Fruit fly (Drosophila melanogaster) whole organism, embryonic: Measurements from ENCODE around the gene dlg1.

Experiments used
- BEAF-32 ChIP-seq: fragments of 200-800 bp; sonication (Bioruptor generic); optimal IDR thresholded peaks from 3 replicates; lab custom pipeline; 2017; ENCODE audit warnings: missing biosample characterization, missing genetic modification characterization, mild to moderate bottlenecking, moderate library complexity, missing genetic modification reagents
- CG10267 ChIP-seq: fragments of 200-800 bp; sonication (Bioruptor generic); optimal IDR thresholded peaks from 2 replicates; lab custom pipeline; 2018; ENCODE audit warnings: missing biosample characterization, mild to moderate bottlenecking, missing genetic modification characterization, moderate library complexity
- CG12104 ChIP-seq: fragments of 200-800 bp; sonication (Bioruptor generic); optimal IDR thresholded peaks from 3 replicates; lab custom pipeline; 2016; ENCODE audit warnings: missing biosample characterization, missing genetic modification characterization
- CG14710 ChIP-seq: fragments of 200-800 bp; sonication (Bioruptor generic); optimal IDR thresholded peaks from 3 replicates; lab custom pipeline; 2019; ENCODE audit warnings: missing biosample characterization, mild to moderate bottlenecking, missing genetic modification characterization, moderate library complexity
- CG1832 ChIP-seq: fragments of 200-800 bp; sonication (Bioruptor generic); optimal IDR thresholded peaks from 2 replicates; lab custom pipeline; 2017; ENCODE audit warnings: missing biosample characterization, mild to moderate bottlenecking, missing genetic modification characterization, inconsistent platforms
- CG30020 ChIP-seq: fragments of 200-800 bp; optimal IDR thresholded peaks from 2 replicates; lab custom pipeline; 2019; ENCODE audit warnings: missing biosample characterization, mild to moderate bottlenecking, missing genetic modification characterization, moderate library complexity
- CG32532 ChIP-seq: fragments of 200-800 bp; sonication (Bioruptor generic); IDR thresholded peaks from 2 replicates; pipeline ENCODE4 v1.3.6; 2022; ENCODE audit warnings: missing biosample characterization, missing genetic modification characterization
- CG34422 ChIP-seq: fragments of 200-800 bp; sonication (Bioruptor generic); IDR thresholded peaks from 3 replicates; pipeline ENCODE4 v1.3.6; 2022; ENCODE audit warnings: missing biosample characterization, missing genetic modification characterization
- CG3847 ChIP-seq: fragments of 200-800 bp; sonication (Bioruptor generic); IDR thresholded peaks from 2 replicates; pipeline ENCODE4 v1.3.6; 2022; ENCODE audit warnings: missing biosample characterization, missing genetic modification characterization
- CG4282 ChIP-seq: fragments of 200-800 bp; sonication (Bioruptor generic); optimal IDR thresholded peaks from 2 replicates; lab custom pipeline; 2016; ENCODE audit warnings: missing biosample characterization, missing genetic modification characterization
- CG4617 ChIP-seq: fragments of 200-800 bp; sonication (Bioruptor generic); optimal IDR thresholded peaks from 3 replicates; lab custom pipeline; 2016; ENCODE audit warnings: missing biosample characterization, missing genetic modification characterization, borderline replicate concordance
- CG5180 ChIP-seq: fragments of 200-800 bp; sonication (Bioruptor generic); optimal IDR thresholded peaks from 3 replicates; lab custom pipeline; 2017; ENCODE audit warnings: missing biosample characterization, missing genetic modification characterization, mild to moderate bottlenecking, moderate library complexity, missing genetic modification reagents
- CG6175 ChIP-seq: fragments of 200-800 bp; sonication (Bioruptor generic); IDR thresholded peaks from 3 replicates; pipeline ENCODE4 v1.3.6; 2022; ENCODE audit warnings: missing biosample characterization, missing genetic modification characterization
- CG8290 ChIP-seq, 3 experiments: fragments of 200-800 bp; sonication (Bioruptor generic); optimal IDR thresholded peaks; 2 replicates each; lab custom pipeline; 2016 to 2019; ENCODE audit warnings: missing biosample characterization in 3 of 3, missing genetic modification characterization in 3 of 3, mild to moderate bottlenecking in 2 of 3, moderate library complexity in 1 of 3
- CG9797 ChIP-seq: fragments of 200-800 bp; sonication (Bioruptor generic); optimal IDR thresholded peaks from 3 replicates; lab custom pipeline; 2018; ENCODE audit warnings: missing biosample characterization, mild to moderate bottlenecking, missing genetic modification characterization
- Dfd ChIP-seq, 2 experiments: fragments of >200 bp; optimal IDR thresholded peaks; 2 replicates each; lab custom pipeline; 2017; ENCODE audit warnings: missing biosample characterization in 2 of 2, missing genetic modification characterization in 2 of 2
- Dll ChIP-seq: fragments of 200-800 bp; sonication (Bioruptor generic); IDR thresholded peaks from 4 replicates; pipeline ENCODE4 v1.3.6; 2022; ENCODE audit warnings: missing biosample characterization, missing genetic modification characterization; ENCODE audit not compliant: partially characterized antibody
- Dp ChIP-seq: fragments of 200-800 bp; sonication (Bioruptor generic); optimal IDR thresholded peaks from 2 replicates; lab custom pipeline; 2018; ENCODE audit warnings: missing biosample characterization, mild to moderate bottlenecking, missing genetic modification characterization, moderate library complexity
- HHEX ChIP-seq: fragments of 200-800 bp; sonication (Bioruptor generic); optimal IDR thresholded peaks from 3 replicates; lab custom pipeline; 2017; ENCODE audit warnings: missing biosample characterization, mild to moderate bottlenecking, missing genetic modification characterization, missing genetic modification reagents
- HLH3B ChIP-seq: fragments of 200-800 bp; sonication (Bioruptor generic); IDR thresholded peaks from 2 replicates; pipeline ENCODE4 v1.3.6; 2022; ENCODE audit warnings: missing biosample characterization, missing genetic modification characterization
- Med ChIP-seq: fragments of 200-800 bp; sonication (Bioruptor generic); peaks from one replicate; lab custom pipeline; 2016; ENCODE audit warnings: missing biosample characterization, missing genetic modification characterization, mild to moderate bottlenecking, inconsistent platforms, moderate library complexity
- Mes4 ChIP-seq: fragments of 200-800 bp; sonication (Bioruptor generic); optimal IDR thresholded peaks from 2 replicates; lab custom pipeline; 2016; ENCODE audit warnings: missing biosample characterization, missing genetic modification characterization
- Myb ChIP-seq: fragments of 200-800 bp; sonication (Bioruptor generic); optimal IDR thresholded peaks from 2 replicates; lab custom pipeline; 2016; ENCODE audit warnings: missing biosample characterization, missing genetic modification characterization
- Sin3A ChIP-seq: fragments of >200 bp; optimal IDR thresholded peaks from 2 replicates; lab custom pipeline; 2018
- Sry-δ ChIP-seq: fragments of 200-800 bp; sonication (Bioruptor generic); optimal IDR thresholded peaks from 2 replicates; lab custom pipeline; 2016; ENCODE audit warnings: missing biosample characterization, missing genetic modification characterization
- YL-1 ChIP-seq: fragments of 200-800 bp; sonication (Bioruptor generic); optimal IDR thresholded peaks from 3 replicates; lab custom pipeline; 2017; ENCODE audit warnings: missing biosample characterization, mild to moderate bottlenecking, missing genetic modification characterization
- al ChIP-seq: fragments of 200-800 bp; sonication (Bioruptor generic); IDR thresholded peaks from 2 replicates; pipeline ENCODE4 v1.3.6; 2022; ENCODE audit warnings: missing biosample characterization, missing genetic modification characterization
- amos ChIP-seq: fragments of 200-800 bp; sonication (Bioruptor generic); IDR thresholded peaks from 2 replicates; pipeline ENCODE4 v1.3.6; 2022; ENCODE audit warnings: missing biosample characterization, missing genetic modification characterization; ENCODE audit not compliant: partially characterized antibody
- cato ChIP-seq: fragments of 200-800 bp; sonication (Bioruptor generic); optimal IDR thresholded peaks from 2 replicates; lab custom pipeline; 2016; ENCODE audit warnings: missing biosample characterization, missing genetic modification characterization, borderline replicate concordance
- ci ChIP-seq: fragments of 200-800 bp; sonication (Bioruptor generic); IDR thresholded peaks from 3 replicates; pipeline ENCODE4 v1.3.6; 2022; ENCODE audit warnings: missing biosample characterization, missing genetic modification characterization
- gfzf ChIP-seq: fragments of 200-800 bp; sonication (Bioruptor generic); optimal IDR thresholded peaks from 2 replicates; lab custom pipeline; 2016; ENCODE audit warnings: missing biosample characterization, mild to moderate bottlenecking, missing genetic modification characterization, moderate library complexity
- hbn ChIP-seq: fragments of 200-800 bp; sonication (Bioruptor generic); IDR thresholded peaks from 2 replicates; pipeline ENCODE4 v1.3.6; 2022; ENCODE audit warnings: missing biosample characterization, missing genetic modification characterization; ENCODE audit not compliant: partially characterized antibody
- kah ChIP-seq: fragments of 200-800 bp; sonication (Bioruptor generic); optimal IDR thresholded peaks from 2 replicates; lab custom pipeline; 2018; ENCODE audit warnings: missing biosample characterization, mild to moderate bottlenecking, missing genetic modification characterization
- lbe ChIP-seq: fragments of 200-800 bp; sonication (Bioruptor generic); optimal IDR thresholded peaks from 2 replicates; lab custom pipeline; 2016; ENCODE audit warnings: missing biosample characterization, mild to moderate bottlenecking, missing genetic modification characterization
- mld ChIP-seq: fragments of 200-800 bp; sonication (Bioruptor generic); IDR thresholded peaks from 3 replicates; pipeline ENCODE4 v1.3.6; 2022; ENCODE audit warnings: missing biosample characterization, missing genetic modification characterization; ENCODE audit not compliant: partially characterized antibody
- nerfin-1 ChIP-seq: fragments of 200-800 bp; sonication (Bioruptor generic); optimal IDR thresholded peaks from 3 replicates; lab custom pipeline; 2019; ENCODE audit warnings: missing biosample characterization, mild to moderate bottlenecking, missing genetic modification characterization, moderate library complexity
- nom ChIP-seq: fragments of 200-800 bp; sonication (Bioruptor generic); optimal IDR thresholded peaks from 2 replicates; lab custom pipeline; 2017; ENCODE audit warnings: missing biosample characterization, missing genetic modification characterization, mild to moderate bottlenecking, moderate library complexity, missing genetic modification reagents
- oc ChIP-seq: fragments of 200-800 bp; sonication (Bioruptor generic); optimal IDR thresholded peaks from 2 replicates; lab custom pipeline; 2018; ENCODE audit warnings: missing biosample characterization, mild to moderate bottlenecking, missing genetic modification characterization, moderate library complexity
- run ChIP-seq: fragments of 200-800 bp; sonication (Bioruptor generic); optimal IDR thresholded peaks from 3 replicates; lab custom pipeline; 2018; ENCODE audit warnings: missing biosample characterization, mild to moderate bottlenecking, missing genetic modification characterization
- sens ChIP-seq: fragments of 200-800 bp; sonication (Bioruptor generic); peaks from one replicate; lab custom pipeline; 2016; ENCODE audit warnings: missing biosample characterization, missing genetic modification characterization
- sima ChIP-seq: fragments of 200-800 bp; sonication (Bioruptor generic); optimal IDR thresholded peaks from 2 replicates; lab custom pipeline; 2016; ENCODE audit warnings: missing biosample characterization, missing genetic modification characterization
- sqz ChIP-seq: fragments of 200-800 bp; sonication (Bioruptor generic); optimal IDR thresholded peaks from 3 replicates; lab custom pipeline; 2018; ENCODE audit warnings: missing biosample characterization, mild to moderate bottlenecking, missing genetic modification characterization
- tgo ChIP-seq: fragments of 200-800 bp; sonication (Bioruptor generic); IDR thresholded peaks from 3 replicates; pipeline ENCODE4 v1.3.6; 2022; ENCODE audit warnings: missing biosample characterization, missing genetic modification characterization
- trem ChIP-seq: fragments of 200-800 bp; optimal IDR thresholded peaks from 3 replicates; lab custom pipeline; 2019; ENCODE audit warnings: missing biosample characterization, mild to moderate bottlenecking, missing genetic modification characterization, moderate library complexity
- unc-4 ChIP-seq: fragments of 200-800 bp; sonication (Bioruptor generic); IDR thresholded peaks from 2 replicates; pipeline ENCODE4 v1.3.6; 2022; ENCODE audit warnings: missing biosample characterization, missing genetic modification characterization; ENCODE audit not compliant: partially characterized antibody
- zen2 ChIP-seq: fragments of 200-800 bp; sonication (Bioruptor generic); IDR thresholded peaks from 3 replicates; pipeline ENCODE4 v1.3.6; 2022; ENCODE audit warnings: missing biosample characterization, missing genetic modification characterization; ENCODE audit not compliant: partially characterized antibody

The dlg1 gene

dm6 chrX:11355708-11356174 is 13.7 kb upstream of the dlg1 start, which contains the start of gene dsh (continued):
- TF ChIP-seq sima (GFP tag; lab: Kevin White, UChicago) (no peak), Dp (GFP tag; lab: Kevin White, UChicago) (peak; percentile 60), CG10267 (tag; lab: Kevin White, UChicago) (peak; percentile 53), Mes4 (GFP tag; lab: Kevin White, UChicago) (no peak), Myb (peak; percentile 65), al (GFP tag; lab: Robert Waterston, UW) (no peak), CG32532 (GFP tag; lab: Robert Waterston, UW) (peak; percentile 37; the same call in 1 of the 2 replicates), CG8290 (GFP tag; optimal IDR thresholded peaks at IDR 0.05; lab: Kevin White, UChicago) (peak; percentile 12), CG8290 (tag; optimal IDR thresholded peaks at IDR 0.05; lab: Kevin White, UChicago) (no peak), YL-1 (GFP tag; lab: Kevin White, UChicago) (peak; percentile 32), tgo (GFP tag; lab: Robert Waterston, UW) (no peak), CG1832 (GFP tag; lab: Kevin White, UChicago) (peak; percentile 73), mld (GFP tag; lab: Robert Waterston, UW) (no peak), ci (0 out of 3 replicates have a peak, but pooled peaks have one; percentile 17), BEAF-32 (GFP tag; lab: Kevin White, UChicago) (peak; percentile 74), nerfin-1 (tag; lab: Kevin White, UChicago) (peak; percentile 3), CG34422 (GFP tag; lab: Robert Waterston, UW) (0 out of 3 replicates have a peak, but pooled peaks have one; percentile 48), amos (GFP tag; lab: Robert Waterston, UW) (peak; percentile 29; the same call in 1 of the 2 replicates), CG3847 (peak; percentile 58), Sin3A (lab: Kevin White, UChicago) (peak; percentile 48), unc-4 (GFP tag; lab: Robert Waterston, UW) (peak; percentile 60), nom (peak; percentile 41), CG4617 (peak; percentile 87), sqz (GFP tag; lab: Kevin White, UChicago) (peak; percentile 82), CG5180 (GFP tag; lab: Kevin White, UChicago) (no peak), CG12104 (GFP tag; lab: Kevin White, UChicago) (no peak), CG30020 (tag; lab: Kevin White, UChicago) (peak; percentile 38), CG9797 (GFP tag; lab: Kevin White, UChicago) (peak; percentile 72), CG14710 (tag; lab: Kevin White, UChicago) (peak; percentile 57), trem (tag; lab: Kevin White, UChicago) (peak; percentile 56), Sry-δ (peak; percentile 57), sens (GFP tag; lab: Kevin White, UChicago) (peak; percentile 86), hbn (peak; percentile 45)

- no peak for TF ChIP-seq gfzf (GFP tag; lab: Kevin White, UChicago)
- no peak for TF ChIP-seq oc (tag; lab: Kevin White, UChicago)
- TF ChIP-seq Dfd (GFP tag; optimal IDR thresholded peaks at IDR 0.05; lab: Kevin White, UChicago), result peak in 1 of 2 experiments; percentile 56
- no peak for TF ChIP-seq CG6175 (GFP tag; lab: Robert Waterston, UW)
- TF ChIP-seq Med (GFP tag; lab: Kevin White, UChicago), result peak; percentile 8
- TF ChIP-seq zen2, result no peak
- TF ChIP-seq Dll, result no peak
- TF ChIP-seq HHEX, result no peak
- TF ChIP-seq cato (GFP tag; lab: Kevin White, UChicago), result no peak
- no peak for TF ChIP-seq run
- no peak for TF ChIP-seq CG4282 (GFP tag; lab: Kevin White, UChicago)
- TF ChIP-seq HLH3B, result no peak
- TF ChIP-seq kah, result no peak
- TF ChIP-seq lbe, result no peak
These were observed 12.8 kb upstream of the dlg1 start for dm6 chrX:11356648-11357047.
